Worm (Caenorhabditis elegans) whole organism, early embryonic: ENCODE results near the gene F57C2.4.

Source experiments
- B0310.2 ChIP-seq: sonication (generic microtip); optimal IDR thresholded peaks from 2 replicates; lab custom pipeline; 2016; ENCODE audit warnings: mild to moderate bottlenecking, missing genetic modification characterization, missing compliant biosample characterization
- F13C5.2 ChIP-seq: sonication (generic microtip); optimal IDR thresholded peaks from 2 replicates; lab custom pipeline; 2017; ENCODE audit warnings: mild to moderate bottlenecking, missing genetic modification characterization, inconsistent platforms, missing compliant biosample characterization
- aly-1 ChIP-seq: sonication (generic microtip); optimal IDR thresholded peaks from 2 replicates; lab custom pipeline; 2016; ENCODE audit warnings: missing genetic modification characterization, missing compliant biosample characterization
- ama-1 ChIP-seq: fragments of 150-350 bp; optimal IDR thresholded peaks from 2 replicates; lab custom pipeline; 2014
- ceh-13 ChIP-seq: fragments of 200-800 bp; sonication (Bioruptor generic); optimal IDR thresholded peaks from 2 replicates; lab custom pipeline; 2018; ENCODE audit warnings: mild to moderate bottlenecking, missing genetic modification characterization, missing compliant biosample characterization
- ceh-36 ChIP-seq: sonication (generic microtip); optimal IDR thresholded peaks from 2 replicates; lab custom pipeline; 2016; ENCODE audit warnings: missing genetic modification characterization, inconsistent platforms, missing compliant biosample characterization
- ets-7 ChIP-seq: sonication (generic microtip); optimal IDR thresholded peaks from 2 replicates; lab custom pipeline; 2016; ENCODE audit warnings: missing genotype, missing genetic modification characterization, missing compliant biosample characterization
- flt-1 ChIP-seq: fragments of 200-800 bp; sonication (Bioruptor generic); IDR thresholded peaks from 2 replicates; pipeline ENCODE4 v1.3.6; 2022; ENCODE audit warnings: missing genetic modification characterization, missing compliant biosample characterization
- hmbx-1 ChIP-seq: sonication (generic microtip); optimal IDR thresholded peaks from 2 replicates; lab custom pipeline; 2016; ENCODE audit warnings: mild to moderate bottlenecking, missing genetic modification characterization, missing compliant biosample characterization
- hmg-4 ChIP-seq: fragments of 200-800 bp; sonication (Bioruptor generic); optimal IDR thresholded peaks from 2 replicates; lab custom pipeline; 2018; ENCODE audit warnings: mild to moderate bottlenecking, missing genetic modification characterization, missing compliant biosample characterization
- hnd-1 ChIP-seq: sonication (generic microtip); optimal IDR thresholded peaks from 2 replicates; lab custom pipeline; 2016; ENCODE audit warnings: missing genetic modification characterization, missing compliant biosample characterization
- pes-1 ChIP-seq: fragments of 200-800 bp; sonication (Bioruptor generic); IDR thresholded peaks from 2 replicates; pipeline ENCODE4 v1.3.6; 2022; ENCODE audit warnings: missing genetic modification reagents, missing genetic modification characterization, missing compliant biosample characterization
- scrt-1 ChIP-seq: fragments of 200-800 bp; sonication (Bioruptor generic); IDR thresholded peaks from 2 replicates; pipeline ENCODE4 v1.3.6; 2022; ENCODE audit warnings: missing genetic modification characterization, missing compliant biosample characterization
- sea-1 ChIP-seq: fragments of 200-800 bp; sonication (Bioruptor generic); conservative IDR thresholded peaks from 2 replicates; pipeline ENCODE4 v1.3.6; 2022; ENCODE audit warnings: missing genetic modification characterization, missing compliant biosample characterization
- tbx-11 ChIP-seq: fragments of 200-800 bp; sonication (Bioruptor generic); IDR thresholded peaks from 2 replicates; pipeline ENCODE4 v1.3.6; 2022; ENCODE audit warnings: missing genetic modification characterization, missing compliant biosample characterization
- tbx-37 ChIP-seq: fragments of 200-800 bp; sonication (Bioruptor generic); conservative IDR thresholded peaks from 2 replicates; pipeline ENCODE4 v1.3.6; 2022; ENCODE audit warnings: missing genetic modification reagents, missing genetic modification characterization, missing compliant biosample characterization
- tra-4 ChIP-seq: sonication (generic microtip); optimal IDR thresholded peaks from 2 replicates; lab custom pipeline; 2017; ENCODE audit warnings: missing genetic modification characterization, missing compliant biosample characterization

F57C2.4 gene

DNA sequence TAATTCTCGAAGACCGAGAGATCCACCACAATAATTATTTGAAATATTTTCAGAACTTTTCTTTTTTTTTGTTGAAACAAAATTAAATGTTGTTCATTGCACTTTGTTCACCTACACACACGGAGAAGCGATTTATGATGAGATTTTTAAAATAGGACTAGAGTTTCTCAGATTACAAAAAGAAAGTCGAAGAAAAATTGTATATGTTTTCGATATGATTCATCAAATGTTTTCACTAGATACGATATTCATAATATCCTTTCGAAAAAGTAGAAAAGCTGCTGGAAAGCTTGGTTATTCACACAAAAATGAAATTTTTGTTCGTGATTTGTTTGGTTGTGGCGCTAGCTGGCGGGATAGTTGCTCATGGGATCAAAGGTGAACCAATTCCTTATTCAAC lies at the start of gene F57C2.4:
F57C2.4 (plus strand) TSS at position 301 of the 400 bp plus-strand sequence.
- TF ChIP-seq hnd-1 = no peak
- no peak for TF ChIP-seq ceh-13 (GFP tag; lab: Kevin White, UChicago)
- TF ChIP-seq scrt-1 (GFP tag; lab: Robert Waterston, UW) = no peak
- TF ChIP-seq F13C5.2 = no peak
- TF ChIP-seq pes-1 (GFP tag; lab: Robert Waterston, UW) = no peak
- TF ChIP-seq B0310.2 = no peak
- no peak for TF ChIP-seq hmg-4 (GFP tag; lab: Kevin White, UChicago)
- no peak for TF ChIP-seq ets-7 (tag; lab: Kevin White, UChicago)
- no peak for TF ChIP-seq flt-1 (GFP tag; lab: Robert Waterston, UW)
- TF ChIP-seq tbx-11 (GFP tag; lab: Robert Waterston, UW) = no peak
- no peak for TF ChIP-seq tra-4 (tag; lab: Kevin White, UChicago)
- no peak for TF ChIP-seq ama-1 (lab: Kevin White, UChicago)
- TF ChIP-seq ceh-36 (tag; lab: Kevin White, UChicago) = no peak
- TF ChIP-seq tbx-37 = no peak
- no peak for TF ChIP-seq aly-1
- TF ChIP-seq hmbx-1 (tag; lab: Kevin White, UChicago) = no peak
- no peak for TF ChIP-seq sea-1 (GFP tag; lab: Robert Waterston, UW)

DNA sequence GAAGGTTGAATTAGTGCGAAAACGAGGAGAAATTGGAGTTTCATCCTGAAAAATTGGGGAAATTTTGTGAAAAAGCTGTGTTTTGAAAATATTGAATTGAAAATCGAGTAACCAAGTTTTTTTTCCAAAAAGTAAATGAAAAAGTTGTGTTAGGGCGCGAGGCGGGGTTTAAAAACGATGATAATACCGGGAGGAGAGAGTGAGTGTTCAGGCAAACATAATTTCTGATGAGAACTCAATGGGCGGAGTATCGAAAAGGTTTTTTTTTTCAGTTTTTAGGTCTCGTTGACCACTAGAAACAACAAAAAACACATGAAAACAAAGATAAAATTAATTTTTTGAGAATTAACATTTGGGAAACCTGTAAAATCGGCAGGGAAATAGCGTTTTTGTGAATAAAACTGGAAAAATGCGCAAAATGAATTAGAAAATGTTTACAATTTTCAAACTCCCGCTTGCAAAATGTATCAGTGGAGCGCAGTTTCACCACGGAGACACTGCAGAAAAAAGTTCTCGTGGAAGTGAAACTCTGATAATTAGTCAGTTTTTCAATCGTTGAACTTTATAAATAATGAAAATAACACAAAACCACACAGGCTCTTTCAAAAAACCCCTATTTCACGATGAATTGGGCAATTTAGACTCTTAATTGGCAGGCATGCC lies 45.4 kb upstream of the F57C2.4 start, which contains the start of gene C13B4.1:
C13B4.1 (minus strand) TSS at position 51 of the 663 bp plus-strand sequence.
- no peak for TF ChIP-seq hmg-4 (GFP tag; lab: Kevin White, UChicago)
- no peak for TF ChIP-seq ceh-36 (tag; lab: Kevin White, UChicago)
- TF ChIP-seq flt-1 (GFP tag; lab: Robert Waterston, UW) = no peak
- TF ChIP-seq tbx-37 = no peak
- no peak for TF ChIP-seq pes-1 (GFP tag; lab: Robert Waterston, UW)
- no peak for TF ChIP-seq hmbx-1 (tag; lab: Kevin White, UChicago)

DNA sequence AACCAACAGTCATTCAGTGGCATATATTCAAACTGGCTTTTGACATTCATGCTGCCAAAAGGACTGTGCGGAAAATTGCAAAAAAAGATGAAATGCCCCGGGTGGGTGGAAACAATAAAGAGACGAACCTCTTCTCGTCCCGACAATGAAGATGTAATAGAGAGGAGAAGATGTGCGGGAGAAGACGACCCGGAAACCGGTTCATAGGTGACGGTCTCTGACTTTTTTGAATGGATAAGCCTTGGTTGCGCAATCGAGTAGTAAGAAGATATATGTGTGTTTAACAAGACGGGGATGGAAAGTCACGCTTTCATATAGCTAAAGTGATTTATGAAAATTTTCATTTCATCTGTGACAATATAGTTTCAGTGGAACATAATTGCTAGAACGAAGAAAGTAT lies 44.3 kb upstream of the F57C2.4 start:
- TF ChIP-seq tbx-37 = no peak
- TF ChIP-seq ets-7 (tag; lab: Kevin White, UChicago) = no peak
- TF ChIP-seq ceh-36 (tag; lab: Kevin White, UChicago) = no peak
- no peak for TF ChIP-seq sea-1 (GFP tag; lab: Robert Waterston, UW)

DNA sequence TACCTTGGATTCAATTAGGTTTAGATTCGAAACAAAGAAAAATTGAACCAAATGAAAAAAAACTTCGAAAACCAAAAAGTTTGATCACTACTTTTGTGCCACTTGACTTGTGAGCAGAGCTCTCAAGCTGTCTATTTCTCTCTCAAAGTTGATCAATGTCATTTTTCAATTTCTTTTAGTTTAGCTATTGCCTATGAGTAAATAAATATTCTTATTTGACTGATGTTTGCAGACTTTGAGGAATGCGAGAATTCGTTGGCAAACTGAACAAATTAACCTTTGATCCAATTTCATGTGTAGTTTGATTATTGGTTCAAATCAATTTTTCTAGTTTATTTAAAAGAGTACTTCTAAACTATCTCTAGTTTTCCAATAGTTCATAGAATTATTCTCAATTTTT lies 41.3 kb upstream of the F57C2.4 start:
- TF ChIP-seq hmbx-1 (tag; lab: Kevin White, UChicago) (no peak), ets-7 (tag; lab: Kevin White, UChicago) (no peak), tbx-37 (no peak)

DNA sequence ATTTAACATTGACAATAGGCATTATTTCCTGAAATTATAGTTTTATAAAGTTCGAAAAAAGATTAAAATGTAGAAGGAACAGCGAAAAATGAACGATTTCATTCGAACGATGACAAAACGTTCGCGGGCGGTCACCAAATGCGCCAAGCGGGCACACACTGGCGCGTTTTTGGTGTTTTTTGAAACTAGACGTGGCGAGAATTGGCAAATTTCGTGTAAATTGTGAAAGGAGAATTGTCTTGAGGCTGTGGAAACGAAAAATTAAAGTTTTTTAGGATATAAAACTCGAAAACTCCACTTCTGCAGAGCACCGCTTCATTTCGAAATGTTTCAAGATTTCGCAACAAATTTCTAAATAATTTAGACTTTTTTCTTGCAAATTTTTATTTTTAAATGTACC lies 36.5 kb upstream of the F57C2.4 start, which contains the start of gene usp-14:
usp-14 (minus strand) TSS at position 28 of the 400 bp plus-strand sequence.
- TF ChIP-seq hmg-4 (GFP tag; lab: Kevin White, UChicago) = no peak
- TF ChIP-seq B0310.2 = no peak
- no peak for TF ChIP-seq tra-4 (tag; lab: Kevin White, UChicago)
- no peak for TF ChIP-seq ama-1 (lab: Kevin White, UChicago)
- no peak for TF ChIP-seq aly-1
- no peak for TF ChIP-seq F13C5.2
- no peak for TF ChIP-seq sea-1 (GFP tag; lab: Robert Waterston, UW)
- TF ChIP-seq hmbx-1 (tag; lab: Kevin White, UChicago) = no peak

DNA sequence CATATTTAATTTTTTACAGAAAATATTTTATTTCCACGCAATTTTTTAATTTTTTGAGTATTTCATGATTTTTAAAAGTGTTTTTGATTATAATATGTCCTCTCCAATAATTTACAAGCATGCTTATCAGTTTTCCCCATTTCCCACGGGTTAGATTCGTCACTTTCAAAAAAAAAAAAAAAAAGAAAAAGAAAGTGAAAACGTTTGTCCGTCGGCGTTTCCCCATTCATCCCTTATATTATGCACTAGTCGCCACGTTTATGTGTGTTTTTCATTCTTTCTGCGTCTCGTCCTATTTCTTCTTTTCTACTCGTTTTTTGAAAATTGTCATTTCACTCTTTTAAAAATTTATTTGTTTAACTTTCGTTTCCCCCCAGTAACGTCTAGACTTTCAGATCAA lies 35.7 kb upstream of the F57C2.4 start, which contains the start of gene vnut-1:
vnut-1 (plus strand) TSS at position 396 of the 400 bp plus-strand sequence.
- TF ChIP-seq hmbx-1 (tag; lab: Kevin White, UChicago) (no peak), sea-1 (GFP tag; lab: Robert Waterston, UW) (no peak), pes-1 (GFP tag; lab: Robert Waterston, UW) (no peak), F13C5.2 (no peak), tbx-37 (no peak), hmg-4 (GFP tag; lab: Kevin White, UChicago) (no peak), ceh-13 (GFP tag; lab: Kevin White, UChicago) (no peak)

DNA sequence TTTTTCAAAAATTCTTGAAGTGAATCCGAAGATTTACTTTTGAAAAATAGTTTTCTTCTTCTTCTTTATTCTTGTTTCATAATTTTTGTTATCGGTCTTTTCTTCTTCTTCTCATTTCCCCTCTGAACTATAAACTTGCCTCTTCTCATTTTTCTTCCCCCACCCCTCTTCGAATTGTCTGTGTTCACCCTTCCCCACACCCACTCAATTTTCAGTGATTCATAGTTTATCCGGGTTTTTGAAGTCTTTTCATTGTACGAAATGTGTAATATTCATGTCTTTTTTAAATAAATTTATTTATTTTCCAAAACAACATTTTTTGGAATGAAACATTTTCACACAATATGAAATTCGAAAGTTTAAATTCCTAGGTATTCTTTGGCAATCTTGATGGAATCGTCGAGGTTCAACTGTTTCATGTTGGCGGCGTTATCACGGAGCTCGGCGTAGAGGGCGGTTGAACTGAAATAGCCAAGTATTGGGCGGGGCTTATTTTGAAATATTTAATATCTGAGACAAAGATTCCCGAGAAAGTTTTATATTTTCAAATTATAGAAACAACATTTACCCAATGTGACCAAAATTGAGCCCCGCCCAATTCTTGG lies 32.4 kb upstream of the F57C2.4 start:
- TF ChIP-seq hmbx-1 (tag; lab: Kevin White, UChicago) (no peak), tbx-37 (no peak), ama-1 (lab: Kevin White, UChicago) (no peak), tbx-11 (GFP tag; lab: Robert Waterston, UW) (no peak), F13C5.2 (no peak), hnd-1 (no peak), ceh-13 (GFP tag; lab: Kevin White, UChicago) (no peak), hmg-4 (GFP tag; lab: Kevin White, UChicago) (no peak), flt-1 (GFP tag; lab: Robert Waterston, UW) (no peak), tra-4 (tag; lab: Kevin White, UChicago) (no peak), ets-7 (tag; lab: Kevin White, UChicago) (no peak), aly-1 (no peak), ceh-36 (tag; lab: Kevin White, UChicago) (no peak), sea-1 (GFP tag; lab: Robert Waterston, UW) (no peak), scrt-1 (GFP tag; lab: Robert Waterston, UW) (no peak), pes-1 (GFP tag; lab: Robert Waterston, UW) (no peak), B0310.2 (no peak)

DNA sequence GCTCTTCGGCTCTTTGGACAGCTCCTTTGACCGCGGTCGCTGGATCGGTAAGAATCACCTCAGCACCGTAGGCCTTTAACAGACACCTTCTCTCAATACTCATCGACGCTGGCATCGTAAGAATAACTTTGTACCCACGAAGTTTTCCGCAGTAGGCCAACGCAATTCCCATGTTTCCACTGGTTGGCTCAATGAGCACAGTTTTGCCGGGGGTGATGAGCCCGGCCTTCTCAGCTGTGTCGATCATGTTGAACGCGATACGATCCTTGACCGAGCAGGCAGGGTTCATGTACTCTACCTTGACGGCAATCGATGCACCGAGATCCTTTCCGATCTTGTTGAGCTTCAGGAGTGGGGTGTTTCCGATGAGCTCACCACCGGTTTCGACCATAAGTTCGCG lies 31.1 kb upstream of the F57C2.4 start:
- no peak for TF ChIP-seq sea-1 (GFP tag; lab: Robert Waterston, UW)
- no peak for TF ChIP-seq hmg-4 (GFP tag; lab: Kevin White, UChicago)
- no peak for TF ChIP-seq ets-7 (tag; lab: Kevin White, UChicago)
- no peak for TF ChIP-seq scrt-1 (GFP tag; lab: Robert Waterston, UW)
- TF ChIP-seq flt-1 (GFP tag; lab: Robert Waterston, UW) = no peak
- TF ChIP-seq pes-1 (GFP tag; lab: Robert Waterston, UW) = no peak
- no peak for TF ChIP-seq ceh-36 (tag; lab: Kevin White, UChicago)
- TF ChIP-seq B0310.2 = no peak
- no peak for TF ChIP-seq tra-4 (tag; lab: Kevin White, UChicago)
- no peak for TF ChIP-seq hmbx-1 (tag; lab: Kevin White, UChicago)
- no peak for TF ChIP-seq aly-1
- TF ChIP-seq tbx-37 = no peak
- no peak for TF ChIP-seq tbx-11 (GFP tag; lab: Robert Waterston, UW)
